Worm (Caenorhabditis elegans): Measurements from ENCODE around the gene svop-1.
A peak's percentile ranks its signal among the peaks of the same experiment; 100 is the strongest.

- no peak for TF ChIP-seq blmp-1 (tag; optimal IDR thresholded peaks at IDR 0.05; ENCODE audit: insufficient read depth)
- no peak for TF ChIP-seq nhr-11 (tag; optimal IDR thresholded peaks at IDR 0.05)
- TF ChIP-seq zag-1 (tag; optimal IDR thresholded peaks at IDR 0.05), result no peak
- no peak for TF ChIP-seq nhr-12 (tag; optimal IDR thresholded peaks at IDR 0.05)
- peak; percentile 45 to 76 for TF ChIP-seq lsy-2 (tag; optimal IDR thresholded peaks at IDR 0.05)
- no peak for TF ChIP-seq lin-39 (tag; optimal IDR thresholded peaks at IDR 0.05)
- peak; percentile 3 for TF ChIP-seq nhr-25 (tag; optimal IDR thresholded peaks at IDR 0.05)
- peak; percentile 73 for TF ChIP-seq skn-1 (tag; optimal IDR thresholded peaks at IDR 0.05)
- peak; percentile 2 for TF ChIP-seq ama-1 (optimal IDR thresholded peaks at IDR 0.05)
Observed at ce11 chrIII:8888956-8889355, 3.7 kb upstream of the svop-1 start, which contains the start of gene ZK637.14.
